Worm (Caenorhabditis elegans): ENCODE results near the gene ZC190.2.

- TF ChIP-seq dao-5 (tag; optimal IDR thresholded peaks at IDR 0.05), result no peak
- TF ChIP-seq him-1 (tag; optimal IDR thresholded peaks at IDR 0.05), result no peak
Measured at ce11 chrV:8727077-8727476, 45.9 kb downstream of the ZC190.2 start, which contains the start of gene ZC196.9.

Data from whole organism, L4/young adult.